Worm (Caenorhabditis elegans) whole organism, L3 larva: ENCODE data around the gene Y69A2AR.12.

Source experiments
- ZK546.5 ChIP-seq: sonication (generic microtip); optimal IDR thresholded peaks from 2 replicates; lab custom pipeline; 2017; ENCODE audit warnings: missing biosample characterization, missing genetic modification characterization
- ama-1 ChIP-seq: fragments of 150-350 bp; optimal IDR thresholded peaks from 2 replicates; lab custom pipeline; 2018
- nhr-237 ChIP-seq: fragments of 150-350 bp; optimal IDR thresholded peaks from 2 replicates; lab custom pipeline; 2014; ENCODE audit warnings: missing biosample characterization, missing genetic modification characterization
- nhr-67 ChIP-seq: fragments of 150-350 bp; optimal IDR thresholded peaks from 2 replicates; lab custom pipeline; 2014; ENCODE audit warnings: missing biosample characterization, missing genetic modification characterization
- pha-4 ChIP-seq: fragments of 150-350 bp; optimal IDR thresholded peaks from 2 replicates; lab custom pipeline; 2014; ENCODE audit warnings: missing biosample characterization, missing genetic modification reagents, missing genetic modification characterization

DNA sequence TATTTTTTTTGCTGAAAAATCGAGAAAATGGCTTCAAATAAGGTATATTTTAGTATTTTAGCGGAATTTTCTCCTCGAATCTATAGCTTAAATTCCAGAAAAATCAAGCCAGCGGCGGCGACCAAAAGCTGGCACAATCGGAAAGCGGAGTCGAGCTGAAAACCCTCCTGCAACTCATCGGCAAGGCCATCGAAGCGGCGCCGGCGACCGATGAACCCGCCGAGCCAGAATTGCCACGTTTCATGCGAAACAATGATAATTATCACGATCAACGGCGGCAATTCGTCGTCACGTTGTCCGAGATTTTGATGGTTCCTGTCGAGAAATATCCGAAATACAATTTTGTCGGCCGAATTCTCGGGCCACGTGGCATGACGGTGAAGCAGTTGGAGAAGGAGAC, 42.0 kb downstream of the Y69A2AR.12 start, which contains the start of gene Y69A2AR.32:
- no peak for TF ChIP-seq pha-4 (tag; lab: Kevin White, UChicago)
- TF ChIP-seq ZK546.5 = no peak
- no peak for TF ChIP-seq nhr-67 (tag; lab: Kevin White, UChicago)
- no peak for TF ChIP-seq ama-1 (lab: Kevin White, UChicago)
- no peak for TF ChIP-seq nhr-237
